Worm (Caenorhabditis elegans) whole organism, L3 larva: ENCODE results near the gene appg-2.

Source experiments
- R02D3.7 ChIP-seq: fragments of 150-350 bp; optimal IDR thresholded peaks from 2 replicates; lab custom pipeline; 2014; ENCODE audit warnings: missing biosample characterization, missing genetic modification characterization
- mdl-1 ChIP-seq: fragments of 150-350 bp; optimal IDR thresholded peaks from 2 replicates; lab custom pipeline; 2014; ENCODE audit warnings: missing biosample characterization, missing genetic modification characterization
- nhr-11 ChIP-seq: fragments of 150-350 bp; optimal IDR thresholded peaks from 2 replicates; lab custom pipeline; 2014; ENCODE audit warnings: missing biosample characterization, missing genetic modification characterization
- unc-62 ChIP-seq: fragments of 150-350 bp; sonication (generic microtip); optimal IDR thresholded peaks from 4 replicates; lab custom pipeline; 2014; ENCODE audit warnings: missing biosample characterization, missing genetic modification reagents, missing genetic modification characterization
- ztf-4 ChIP-seq: fragments of 150-350 bp; optimal IDR thresholded peaks from 2 replicates; lab custom pipeline; 2014; ENCODE audit warnings: missing biosample characterization, missing genetic modification characterization

DNA sequence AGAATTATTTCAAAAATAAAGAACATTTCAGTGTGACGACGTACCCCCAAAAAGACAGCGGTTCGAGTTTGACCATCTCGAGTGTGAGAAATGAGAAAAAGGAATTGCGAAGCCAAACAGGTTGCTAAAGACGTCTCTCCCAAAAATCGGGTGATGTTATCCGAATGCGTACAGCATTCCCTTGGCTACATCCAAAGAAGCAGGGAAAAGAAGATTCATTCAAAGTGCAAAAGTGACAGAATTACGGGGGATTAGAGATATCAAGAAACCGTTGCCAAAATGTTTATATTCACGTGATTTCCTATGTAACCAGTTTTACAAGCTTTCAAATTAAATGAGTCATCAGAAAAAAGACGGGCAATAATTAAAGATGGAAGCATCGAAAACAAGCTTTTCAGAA is 53.0 kb downstream of the appg-2 start:
- TF ChIP-seq unc-62 (GFP tag; lab: Kevin White, UChicago) (peak; percentile 15), R02D3.7 (tag; lab: Kevin White, UChicago) (no peak), nhr-11 (no peak), ztf-4 (tag; lab: Kevin White, UChicago) (no peak), mdl-1 (tag; lab: Kevin White, UChicago) (no peak)
